Fruit fly (Drosophila melanogaster): ENCODE data around the gene CG14841.

The CG14841 gene

dm6 chr3R:14298078-14298896 lies 36.1 kb upstream of the CG14841 start (continued):
- TF ChIP-seq Blimp-1 (GFP tag; optimal IDR thresholded peaks at IDR 0.05) = peak; percentile 99
- no peak for TF ChIP-seq CG4328 (GFP tag; optimal IDR thresholded peaks at IDR 0.05)
- TF ChIP-seq Fer1 (GFP tag; optimal IDR thresholded peaks at IDR 0.05) = no peak
- 0 out of 2 replicates have a peak, but pooled peaks have one; percentile 22 for TF ChIP-seq bbx (GFP tag; IDR thresholded peaks at IDR 0.05; ENCODE audit: partially characterized antibody)
- no peak for TF ChIP-seq Hmx (GFP tag; optimal IDR thresholded peaks at IDR 0.05)
- TF ChIP-seq al (GFP tag; IDR thresholded peaks at IDR 0.05) = no peak
- TF ChIP-seq nmo (GFP tag; optimal IDR thresholded peaks at IDR 0.05) = no peak
- TF ChIP-seq rib (GFP tag; IDR thresholded peaks at IDR 0.05) = peak; percentile 28; the same call in 1 of the 2 replicates
- TF ChIP-seq CG6272 (GFP tag; IDR thresholded peaks at IDR 0.05) = no peak
- no peak for TF ChIP-seq Spps (tag; optimal IDR thresholded peaks at IDR 0.05)
- TF ChIP-seq CG15073 (GFP tag; optimal IDR thresholded peaks at IDR 0.05) = no peak
- TF ChIP-seq CG7839 (tag; optimal IDR thresholded peaks at IDR 0.05) = no peak
- TF ChIP-seq CG11085 (GFP tag; IDR thresholded peaks at IDR 0.05) = no peak
- TF ChIP-seq yki (optimal IDR thresholded peaks at IDR 0.05) = no peak
- TF ChIP-seq bowl (GFP tag; IDR thresholded peaks at IDR 0.05) = no peak
- TF ChIP-seq Chrac-16 (GFP tag; optimal IDR thresholded peaks at IDR 0.05) = no peak
- TF ChIP-seq CG15601 (tag; optimal IDR thresholded peaks at IDR 0.05) = no peak
- TF ChIP-seq crol (GFP tag; IDR thresholded peaks at IDR 0.05) = 0 out of 2 replicates have a peak, but pooled peaks have one; percentile 34
- no peak for TF ChIP-seq zfh2 (GFP tag; optimal IDR thresholded peaks at IDR 0.05)
- peak; percentile 17 for TF ChIP-seq CG10267 (tag; optimal IDR thresholded peaks at IDR 0.05)
- TF ChIP-seq CG16813 (GFP tag; IDR thresholded peaks at IDR 0.05; ENCODE audit: partially characterized antibody) = 0 out of 3 replicates have a peak, but pooled peaks have one; percentile 10
- no peak for TF ChIP-seq cato (GFP tag; optimal IDR thresholded peaks at IDR 0.05; ENCODE audit: borderline replicate concordance)
- TF ChIP-seq pb (GFP tag; optimal IDR thresholded peaks at IDR 0.05) = no peak
- no peak for TF ChIP-seq Bgb (GFP tag; IDR thresholded peaks at IDR 0.05; ENCODE audit: partially characterized antibody)
- no peak for TF ChIP-seq br (optimal IDR thresholded peaks at IDR 0.05)
- no peak for TF ChIP-seq CG17186 (GFP tag; optimal IDR thresholded peaks at IDR 0.05)
- no peak for TF ChIP-seq CG12391 (tag; optimal IDR thresholded peaks at IDR 0.05)
- no peak for TF ChIP-seq pros (GFP tag; optimal IDR thresholded peaks at IDR 0.05)
- no peak for TF ChIP-seq fru (optimal IDR thresholded peaks at IDR 0.05)
- TF ChIP-seq CG6689 (GFP tag; IDR thresholded peaks at IDR 0.05) = no peak
- no peak for TF ChIP-seq grau (tag; optimal IDR thresholded peaks at IDR 0.05)
- TF ChIP-seq Atf3 (GFP tag; optimal IDR thresholded peaks at IDR 0.05) = no peak
- no peak for TF ChIP-seq TFAM (GFP tag; optimal IDR thresholded peaks at IDR 0.05)
- TF ChIP-seq HLH3B (GFP tag; IDR thresholded peaks at IDR 0.05) = no peak
- TF ChIP-seq Nf-YC (tag; optimal IDR thresholded peaks at IDR 0.05) = no peak
- 0 out of 2 replicates have a peak, but pooled peaks have one; percentile 27 for TF ChIP-seq sna (GFP tag; IDR thresholded peaks at IDR 0.05; ENCODE audit: partially characterized antibody)
- no peak for TF ChIP-seq Abd-B (GFP tag; optimal IDR thresholded peaks at IDR 0.05)
- TF ChIP-seq CG8089 (GFP tag; optimal IDR thresholded peaks at IDR 0.05) = no peak
- TF ChIP-seq CG17361 (GFP tag; IDR thresholded peaks at IDR 0.05) = no peak
- TF ChIP-seq CG33557 (GFP tag; optimal IDR thresholded peaks at IDR 0.05) = peak; percentile 18
- TF ChIP-seq dimm (GFP tag; IDR thresholded peaks at IDR 0.05) = no peak
- no peak for TF ChIP-seq Usf (GFP tag; optimal IDR thresholded peaks at IDR 0.05)
- TF ChIP-seq CG4617 (GFP tag; optimal IDR thresholded peaks at IDR 0.05; ENCODE audit: borderline replicate concordance) = peak; percentile 82
- TF ChIP-seq inv (GFP tag; IDR thresholded peaks at IDR 0.05; ENCODE audit: partially characterized antibody) = no peak
- TF ChIP-seq ab (GFP tag; optimal IDR thresholded peaks at IDR 0.05) = no peak
- no peak for TF ChIP-seq CG16779 (GFP tag; IDR thresholded peaks at IDR 0.05)
- TF ChIP-seq Asciz (GFP tag; optimal IDR thresholded peaks at IDR 0.05) = no peak
- no peak for TF ChIP-seq CG11723 (GFP tag; optimal IDR thresholded peaks at IDR 0.05)
- no peak for TF ChIP-seq dmrt11E (tag; optimal IDR thresholded peaks at IDR 0.05)
- no peak for TF ChIP-seq run (tag; optimal IDR thresholded peaks at IDR 0.05)

Data from whole organism, embryonic.